Fruit fly (Drosophila melanogaster) whole organism, embryonic: ENCODE measurements around the gene CG2611.

Experiments used
- Adf1 ChIP-seq: fragments of 200-800 bp; sonication (Bioruptor generic); IDR thresholded peaks from 2 replicates; pipeline ENCODE4 v1.3.6; 2022; ENCODE audit warnings: missing biosample characterization, missing genetic modification characterization
- Awh ChIP-seq: fragments of 200-800 bp; sonication (Bioruptor generic); IDR thresholded peaks from 2 replicates; pipeline ENCODE4, ENCODE4 v1.3.6; 2022; ENCODE audit warnings: missing biosample characterization, missing genetic modification characterization
- B-H2 ChIP-seq: fragments of 200-800 bp; sonication (Bioruptor generic); optimal IDR thresholded peaks from 2 replicates; lab custom pipeline; 2018; ENCODE audit warnings: missing biosample characterization, mild to moderate bottlenecking, missing genetic modification characterization
- Bteb2 ChIP-seq: fragments of 200-800 bp; sonication (Bioruptor generic); optimal IDR thresholded peaks from 2 replicates; lab custom pipeline; 2016; ENCODE audit warnings: missing biosample characterization, missing genetic modification characterization
- CG1024 ChIP-seq: fragments of 200-800 bp; sonication (Bioruptor generic); IDR thresholded peaks from 2 replicates; pipeline ENCODE4 v1.3.6; 2022; ENCODE audit warnings: missing biosample characterization, missing genetic modification characterization
- CG10431 ChIP-seq: fragments of 200-800 bp; sonication (Bioruptor generic); optimal IDR thresholded peaks from 3 replicates; lab custom pipeline; 2018; ENCODE audit warnings: missing biosample characterization, mild to moderate bottlenecking, missing genetic modification characterization
- CG10959 ChIP-seq: fragments of 200-800 bp; sonication (Bioruptor generic); IDR thresholded peaks from 2 replicates; pipeline ENCODE4 v1.3.6; 2022; ENCODE audit warnings: missing biosample characterization, missing genetic modification characterization
- CG11398 ChIP-seq: fragments of 200-800 bp; sonication (Bioruptor generic); optimal IDR thresholded peaks from 2 replicates; lab custom pipeline; 2016; ENCODE audit warnings: missing biosample characterization, missing genetic modification characterization
- CG11560 ChIP-seq: fragments of 200-800 bp; sonication (Bioruptor generic); IDR thresholded peaks from 3 replicates; pipeline ENCODE4 v1.3.6; 2022; ENCODE audit warnings: missing biosample characterization, missing genetic modification characterization
- CG13296 ChIP-seq: fragments of 200-800 bp; sonication (Bioruptor generic); optimal IDR thresholded peaks from 3 replicates; lab custom pipeline; 2018; ENCODE audit warnings: missing biosample characterization, mild to moderate bottlenecking, missing genetic modification characterization
- CG14441 ChIP-seq: fragments of 200-800 bp; sonication (Bioruptor generic); IDR thresholded peaks from 2 replicates; pipeline ENCODE4 v1.3.6; 2022; ENCODE audit warnings: missing biosample characterization, missing genetic modification characterization
- CG14860 ChIP-seq: fragments of 200-800 bp; sonication (Bioruptor generic); IDR thresholded peaks from 3 replicates; pipeline ENCODE4 v1.3.6; 2022; ENCODE audit warnings: missing biosample characterization, missing genetic modification characterization; ENCODE audit not compliant: partially characterized antibody
- CG2129 ChIP-seq: fragments of 200-800 bp; sonication (Bioruptor generic); IDR thresholded peaks from 2 replicates; pipeline ENCODE4 v1.3.6; 2022; ENCODE audit warnings: missing biosample characterization, missing genetic modification characterization; ENCODE audit not compliant: partially characterized antibody
- CG4360 ChIP-seq: fragments of 200-800 bp; sonication (Bioruptor generic); IDR thresholded peaks from 2 replicates; pipeline ENCODE4 v1.3.6; 2022; ENCODE audit warnings: missing biosample characterization, missing genetic modification characterization
- CG6654 ChIP-seq: fragments of 200-800 bp; sonication (Bioruptor generic); optimal IDR thresholded peaks from 2 replicates; lab custom pipeline; 2017; ENCODE audit warnings: missing biosample characterization, mild to moderate bottlenecking, missing genetic modification characterization
- CG6689 ChIP-seq: fragments of 200-800 bp; sonication (Bioruptor generic); IDR thresholded peaks from 2 replicates; pipeline ENCODE4 v1.3.6; 2022; ENCODE audit warnings: missing biosample characterization, missing genetic modification characterization
- CG7271 ChIP-seq: fragments of 200-800 bp; sonication (Bioruptor generic); optimal IDR thresholded peaks from 2 replicates; lab custom pipeline; 2018; ENCODE audit warnings: missing biosample characterization, mild to moderate bottlenecking, missing genetic modification characterization, moderate library complexity
- CG7357 ChIP-seq: fragments of 200-800 bp; sonication (Bioruptor generic); IDR thresholded peaks from 3 replicates; pipeline ENCODE4 v1.3.6; 2022; ENCODE audit warnings: missing biosample characterization, missing genetic modification characterization
- CG7987 ChIP-seq: fragments of 200-800 bp; sonication (Bioruptor generic); optimal IDR thresholded peaks from 2 replicates; lab custom pipeline; 2018; ENCODE audit warnings: missing biosample characterization, mild to moderate bottlenecking, missing genetic modification characterization, moderate library complexity
- CTCF ChIP-seq: fragments of 200-800 bp; sonication (Bioruptor generic); optimal IDR thresholded peaks from 2 replicates; lab custom pipeline; 2017; ENCODE audit warnings: missing biosample characterization, mild to moderate bottlenecking, missing genetic modification characterization, moderate library complexity
- CrebB ChIP-seq: fragments of 200-800 bp; sonication (Bioruptor generic); optimal IDR thresholded peaks from 3 replicates; lab custom pipeline; 2018; ENCODE audit warnings: missing biosample characterization, mild to moderate bottlenecking, missing genetic modification characterization
- D19A ChIP-seq: fragments of 200-800 bp; optimal IDR thresholded peaks from 3 replicates; lab custom pipeline; 2019; ENCODE audit warnings: missing biosample characterization, mild to moderate bottlenecking, missing genetic modification characterization, moderate library complexity
- Dref ChIP-seq: fragments of 200-800 bp; sonication (Bioruptor generic); IDR thresholded peaks from 2 replicates; pipeline ENCODE4 v1.3.6; 2022; ENCODE audit warnings: missing biosample characterization, missing genetic modification characterization
- HLH54F ChIP-seq: fragments of 200-800 bp; sonication (Bioruptor generic); optimal IDR thresholded peaks from 3 replicates; lab custom pipeline; 2016; ENCODE audit warnings: missing biosample characterization, missing genetic modification characterization
- Hr3 ChIP-seq: fragments of 200-800 bp; sonication (Bioruptor generic); optimal IDR thresholded peaks from 3 replicates; lab custom pipeline; 2016; ENCODE audit warnings: missing biosample characterization, missing genetic modification characterization
- Jarid2 ChIP-seq: fragments of 200-800 bp; sonication (Bioruptor generic); optimal IDR thresholded peaks from 3 replicates; lab custom pipeline; 2017; ENCODE audit warnings: mild to moderate bottlenecking, missing biosample characterization, missing genetic modification reagents, missing genetic modification characterization
- Lpt ChIP-seq: fragments of >200 bp; optimal IDR thresholded peaks from 2 replicates; lab custom pipeline; 2018; ENCODE audit warnings: missing biosample characterization, missing genetic modification characterization
- MESR4 ChIP-seq: fragments of 200-800 bp; sonication (Bioruptor generic); optimal IDR thresholded peaks from 2 replicates; lab custom pipeline; 2018; ENCODE audit warnings: missing biosample characterization, mild to moderate bottlenecking, missing genetic modification characterization, moderate library complexity
- Nf-YC ChIP-seq: fragments of 200-800 bp; optimal IDR thresholded peaks from 3 replicates; lab custom pipeline; 2019; ENCODE audit warnings: missing biosample characterization, mild to moderate bottlenecking, missing genetic modification characterization, moderate library complexity
- Pdp1 ChIP-seq, 2 experiments: fragments of 200-800 bp; sonication (Bioruptor generic); optimal IDR thresholded peaks; 3 replicates each; lab custom pipeline; 2016; ENCODE audit warnings: missing biosample characterization in 2 of 2, missing genetic modification characterization in 2 of 2, mild to moderate bottlenecking in 1 of 2, moderate library complexity in 1 of 2
- Rfx ChIP-seq: fragments of 200-800 bp; sonication (Bioruptor generic); IDR thresholded peaks from 2 replicates; pipeline ENCODE4 v1.3.6; 2022; ENCODE audit warnings: missing biosample characterization, missing genetic modification characterization
- Stat92E ChIP-seq, 3 experiments: fragments of >200 bp in 2 of 3; fragments of 200-800 bp in 1 of 3; sonication (Bioruptor generic) in 1 of 3; optimal IDR thresholded peaks; 2 replicates each; lab custom pipeline; 2017 to 2019; ENCODE audit warnings: missing biosample characterization in 3 of 3, missing genetic modification characterization in 3 of 3, mild to moderate bottlenecking in 1 of 3, moderate library complexity in 1 of 3
- ash1 ChIP-seq: fragments of 200-800 bp; sonication (Bioruptor generic); optimal IDR thresholded peaks from 2 replicates; lab custom pipeline; 2018; ENCODE audit warnings: missing biosample characterization, mild to moderate bottlenecking, missing genetic modification characterization
- cg ChIP-seq: fragments of 200-800 bp; sonication (Bioruptor generic); optimal IDR thresholded peaks from 3 replicates; lab custom pipeline; 2019; ENCODE audit warnings: missing biosample characterization, mild to moderate bottlenecking, missing genetic modification characterization, moderate library complexity
- ci ChIP-seq: fragments of 200-800 bp; sonication (Bioruptor generic); IDR thresholded peaks from 3 replicates; pipeline ENCODE4 v1.3.6; 2022; ENCODE audit warnings: missing biosample characterization, missing genetic modification characterization
- corto ChIP-seq: fragments of 200-800 bp; sonication (Bioruptor generic); optimal IDR thresholded peaks from 2 replicates; lab custom pipeline; 2016; ENCODE audit warnings: missing biosample characterization, mild to moderate bottlenecking, missing genetic modification characterization, moderate library complexity
- dati ChIP-seq: fragments of 200-800 bp; sonication (Bioruptor generic); IDR thresholded peaks from 2 replicates; pipeline ENCODE4 v1.3.6; 2022; ENCODE audit warnings: missing biosample characterization, missing genetic modification characterization
- fd102C ChIP-seq: fragments of 200-800 bp; sonication (Bioruptor generic); optimal IDR thresholded peaks from 2 replicates; lab custom pipeline; 2018; ENCODE audit warnings: missing biosample characterization, mild to moderate bottlenecking, missing genetic modification characterization, moderate library complexity
- gcm ChIP-seq: fragments of 200-800 bp; sonication (Bioruptor generic); optimal IDR thresholded peaks from 2 replicates; lab custom pipeline; 2019; ENCODE audit warnings: missing biosample characterization, mild to moderate bottlenecking, missing genetic modification characterization, moderate library complexity
- grau ChIP-seq: fragments of 200-800 bp; optimal IDR thresholded peaks from 3 replicates; lab custom pipeline; 2019; ENCODE audit warnings: missing biosample characterization, mild to moderate bottlenecking, missing genetic modification characterization, moderate library complexity
- grn ChIP-seq: fragments of 200-800 bp; sonication (Bioruptor generic); optimal IDR thresholded peaks from 3 replicates; lab custom pipeline; 2017; ENCODE audit warnings: missing biosample characterization, missing genetic modification characterization
- ham ChIP-seq: fragments of 200-800 bp; sonication (Bioruptor generic); IDR thresholded peaks from 2 replicates; pipeline ENCODE4 v1.3.6; 2022; ENCODE audit warnings: missing biosample characterization, missing genetic modification characterization
- jumu ChIP-seq: fragments of 200-800 bp; sonication (Bioruptor generic); optimal IDR thresholded peaks from 3 replicates; lab custom pipeline; 2016; ENCODE audit warnings: missing biosample characterization, missing genetic modification characterization
- klu ChIP-seq: fragments of 200-800 bp; sonication (Bioruptor generic); IDR thresholded peaks from 2 replicates; pipeline ENCODE4 v1.3.6; 2022; ENCODE audit warnings: missing biosample characterization, missing genetic modification characterization
- lbe ChIP-seq: fragments of 200-800 bp; sonication (Bioruptor generic); optimal IDR thresholded peaks from 2 replicates; lab custom pipeline; 2016; ENCODE audit warnings: missing biosample characterization, mild to moderate bottlenecking, missing genetic modification characterization
- lilli ChIP-seq: fragments of 200-800 bp; sonication (Bioruptor generic); optimal IDR thresholded peaks from 3 replicates; lab custom pipeline; 2016; ENCODE audit warnings: missing biosample characterization, missing genetic modification characterization
- repo ChIP-seq: fragments of 200-800 bp; sonication (Bioruptor generic); optimal IDR thresholded peaks from 2 replicates; lab custom pipeline; 2016; ENCODE audit warnings: missing biosample characterization, missing genetic modification characterization
- slbo ChIP-seq: fragments of 200-800 bp; sonication (Bioruptor generic); IDR thresholded peaks from 2 replicates; pipeline ENCODE4 v1.3.6; 2022; ENCODE audit warnings: missing biosample characterization, missing genetic modification characterization
- tll ChIP-seq, 2 experiments: fragments of 200-800 bp in 1 of 2; fragments of >200 bp in 1 of 2; sonication (Bioruptor generic) in 1 of 2; optimal IDR thresholded peaks; 2 replicates each; lab custom pipeline; 2017 to 2019; ENCODE audit warnings: missing biosample characterization in 2 of 2, missing genetic modification characterization in 2 of 2, mild to moderate bottlenecking in 1 of 2, moderate library complexity in 1 of 2
- wor ChIP-seq: fragments of 200-800 bp; sonication (Bioruptor generic); IDR thresholded peaks from 2 replicates; pipeline ENCODE4 v1.3.6; 2022; ENCODE audit warnings: missing biosample characterization, missing genetic modification characterization
- zf30C ChIP-seq: fragments of 200-800 bp; sonication (Bioruptor generic); optimal IDR thresholded peaks from 3 replicates; lab custom pipeline; 2018; ENCODE audit warnings: missing biosample characterization, mild to moderate bottlenecking, missing genetic modification characterization

The CG2611 gene

DNA sequence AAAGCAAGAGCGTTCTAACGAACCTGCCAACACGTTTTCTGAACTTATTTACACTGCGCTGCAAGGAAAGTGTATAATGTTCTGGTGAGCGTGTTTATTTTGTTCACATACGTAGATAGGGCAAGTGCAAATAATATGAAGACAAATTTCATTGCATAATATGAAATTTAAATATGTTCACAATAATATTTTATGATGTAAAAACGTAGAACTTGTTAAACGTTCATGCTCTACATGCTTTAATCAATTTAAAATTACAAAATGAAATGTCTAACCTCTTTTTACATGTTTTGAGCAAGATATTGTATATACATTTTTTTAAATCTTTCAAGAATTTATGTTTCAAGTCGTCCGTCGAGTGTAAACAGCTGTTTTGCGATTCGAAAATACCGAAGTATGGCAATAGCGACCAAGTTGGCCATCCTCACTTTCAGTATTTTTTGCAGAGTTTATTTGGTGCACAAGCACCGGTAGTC is 4.6 kb upstream of the CG2611 start, which contains the start of the genes phr6-4 and CG2608 (continued):
- TF ChIP-seq CG1024 (GFP tag; lab: Robert Waterston, UW): no peak; the same call in 1 of the 2 replicates
- TF ChIP-seq Pdp1 (GFP tag; optimal IDR thresholded peaks at IDR 0.05; lab: Kevin White, UChicago): peak; percentile 91 to 93
- peak; percentile 82 for TF ChIP-seq B-H2 (GFP tag; lab: Kevin White, UChicago)
- TF ChIP-seq lilli: peak; percentile 93
- TF ChIP-seq D19A (tag; lab: Kevin White, UChicago): peak; percentile 90
- TF ChIP-seq CG7357: peak; percentile 82
- peak; percentile 76 for TF ChIP-seq CG6654 (GFP tag; lab: Kevin White, UChicago)
- TF ChIP-seq slbo (GFP tag; lab: Robert Waterston, UW): peak; percentile 92
- TF ChIP-seq grn: peak; percentile 51
- TF ChIP-seq ash1 (GFP tag; lab: Kevin White, UChicago): no peak
- peak; percentile 69; the same call in 2 of the 3 replicates for TF ChIP-seq CG11560 (tag; lab: Robert Waterston, UW)
- TF ChIP-seq Hr3: peak; percentile 92
- peak; percentile 90 for TF ChIP-seq Bteb2 (GFP tag; lab: Kevin White, UChicago)
- no peak for TF ChIP-seq cg (GFP tag; lab: Kevin White, UChicago)
- TF ChIP-seq wor (GFP tag; lab: Robert Waterston, UW): peak; percentile 78
- TF ChIP-seq CrebB (tag; lab: Kevin White, UChicago): peak; percentile 86
- peak; percentile 56 for TF ChIP-seq Adf1 (GFP tag; lab: Robert Waterston, UW)
- TF ChIP-seq Dref (GFP tag; lab: Robert Waterston, UW): no peak
- TF ChIP-seq lbe (GFP tag; lab: Kevin White, UChicago): peak; percentile 78
- TF ChIP-seq CG7271 (tag; lab: Kevin White, UChicago): peak; percentile 49
- TF ChIP-seq corto (GFP tag; lab: Kevin White, UChicago): peak; percentile 66
- TF ChIP-seq zf30C (GFP tag; lab: Kevin White, UChicago): peak; percentile 88
- TF ChIP-seq CG6689: peak; percentile 90
- peak; percentile 57; the same call in 1 of the 2 replicates for TF ChIP-seq dati (GFP tag; lab: Robert Waterston, UW)
- TF ChIP-seq ci (GFP tag; lab: Robert Waterston, UW): peak; percentile 87; the same call in 2 of the 3 replicates
- TF ChIP-seq Jarid2 (GFP tag; lab: Kevin White, UChicago): peak; percentile 66
- peak; percentile 22 for TF ChIP-seq MESR4 (GFP tag; lab: Kevin White, UChicago)
- TF ChIP-seq CG13296 (GFP tag; lab: Kevin White, UChicago): peak; percentile 92
- peak; percentile 66 for TF ChIP-seq repo (GFP tag; lab: Kevin White, UChicago)
- TF ChIP-seq CG11398 (GFP tag; lab: Kevin White, UChicago): peak; percentile 54
- TF ChIP-seq CG7987 (GFP tag; lab: Kevin White, UChicago): peak; percentile 81
- peak; percentile 72 for TF ChIP-seq Awh (GFP tag; lab: Robert Waterston, UW)
- peak; percentile 78 for TF ChIP-seq CG14441
- TF ChIP-seq jumu (GFP tag; lab: Kevin White, UChicago): peak; percentile 80
- peak; percentile 87 for TF ChIP-seq Rfx (GFP tag; lab: Robert Waterston, UW)
- TF ChIP-seq CG2129 (GFP tag; lab: Robert Waterston, UW): no peak
- TF ChIP-seq CTCF (GFP tag; lab: Kevin White, UChicago): peak; percentile 51
- TF ChIP-seq grau (tag; lab: Kevin White, UChicago): peak; percentile 95
- no peak for TF ChIP-seq Lpt
- TF ChIP-seq ham (GFP tag; lab: Robert Waterston, UW): peak; percentile 62; the same call in 1 of the 2 replicates
- TF ChIP-seq fd102C (GFP tag; lab: Kevin White, UChicago): no peak
- TF ChIP-seq gcm (GFP tag; lab: Kevin White, UChicago): peak; percentile 95
- TF ChIP-seq tll (GFP tag; optimal IDR thresholded peaks at IDR 0.05; lab: Kevin White, UChicago): no peak
- peak; percentile 91 for TF ChIP-seq HLH54F (GFP tag; lab: Kevin White, UChicago)
- TF ChIP-seq Nf-YC: peak; percentile 80
- TF ChIP-seq CG14860 (GFP tag; lab: Robert Waterston, UW): no peak
- peak in 1 of 3 experiments; percentile 80 for TF ChIP-seq Stat92E (GFP tag; optimal IDR thresholded peaks at IDR 0.05; lab: Kevin White, UChicago)
- TF ChIP-seq CG4360 (GFP tag; lab: Robert Waterston, UW): no peak
- peak; percentile 70 for TF ChIP-seq CG10431 (GFP tag; lab: Kevin White, UChicago)
- peak; percentile 58; the same call in 1 of the 2 replicates for TF ChIP-seq klu (GFP tag; lab: Robert Waterston, UW)
- peak; percentile 63 for TF ChIP-seq CG10959 (GFP tag; lab: Robert Waterston, UW)
